Worm (Caenorhabditis elegans) whole organism, midembryonic: ENCODE results near the gene T28C6.5.

Experiments
- T22C8.4 ChIP-seq: fragments of 200-800 bp; sonication (Bioruptor generic); IDR thresholded peaks from 2 replicates; pipeline ENCODE4 v1.3.6; 2022; ENCODE audit warnings: missing genetic modification characterization, missing compliant biosample characterization
- cog-1 ChIP-seq: sonication (generic microtip); optimal IDR thresholded peaks from 2 replicates; lab custom pipeline; 2016; ENCODE audit warnings: missing genetic modification characterization, missing compliant biosample characterization
- flt-1 ChIP-seq: fragments of 200-800 bp; sonication (Bioruptor generic); IDR thresholded peaks from 2 replicates; pipeline ENCODE4 v1.3.6; 2022; ENCODE audit warnings: missing genetic modification characterization, missing compliant biosample characterization
- klf-2 ChIP-seq: fragments of 200-800 bp; sonication (Bioruptor generic); conservative IDR thresholded peaks from 2 replicates; pipeline ENCODE4 v1.3.6; 2022; ENCODE audit warnings: missing genetic modification reagents, missing genetic modification characterization, missing compliant biosample characterization
- med-1 ChIP-seq: sonication (generic microtip); optimal IDR thresholded peaks from 2 replicates; lab custom pipeline; 2017; ENCODE audit warnings: missing genetic modification characterization, mild to moderate bottlenecking, missing compliant biosample characterization, antibody characterized with exemption, missing genetic modification reagents; ENCODE audit not compliant: insufficient read depth
- ref-1 ChIP-seq: fragments of 200-800 bp; sonication (Bioruptor generic); conservative IDR thresholded peaks from 2 replicates; pipeline ENCODE4 v1.3.6; 2022; ENCODE audit warnings: missing genetic modification reagents, missing genetic modification characterization, missing compliant biosample characterization
- tab-1 ChIP-seq: fragments of 200-800 bp; sonication (Bioruptor generic); IDR thresholded peaks from 2 replicates; pipeline ENCODE4 v1.3.6; 2022; ENCODE audit warnings: missing genetic modification characterization, missing compliant biosample characterization
- ztf-23 ChIP-seq: fragments of 200-800 bp; sonication (Bioruptor generic); IDR thresholded peaks from 2 replicates; pipeline ENCODE4 v1.3.6; 2022; ENCODE audit warnings: missing genetic modification reagents, missing genetic modification characterization, missing compliant biosample characterization
- ztf-29 ChIP-seq: fragments of 200-800 bp; sonication (Bioruptor generic); IDR thresholded peaks from 2 replicates; pipeline ENCODE4 v1.3.6; 2022; ENCODE audit warnings: missing genetic modification reagents, missing genetic modification characterization, missing compliant biosample characterization

Gene T28C6.5

ce11 chrIV:8840161-8840765 is 19.0 kb downstream of the T28C6.5 start, which contains the start of the genes T28C6.11 and T11B7.1:
T28C6.11 (minus strand) TSS chrIV:8840261.
T11B7.1 (plus strand) TSS chrIV:8840715.
- no peak for TF ChIP-seq ztf-29
- TF ChIP-seq tab-1 (GFP tag; lab: Robert Waterston, UW) = no peak
- TF ChIP-seq klf-2 (GFP tag; lab: Robert Waterston, UW) = no peak
- TF ChIP-seq med-1 (GFP tag; lab: Kevin White, UChicago) = no peak
- TF ChIP-seq T22C8.4 (GFP tag; lab: Robert Waterston, UW) = no peak
- no peak for TF ChIP-seq ztf-23 (GFP tag; lab: Robert Waterston, UW)
- no peak for TF ChIP-seq cog-1
- TF ChIP-seq flt-1 (GFP tag; lab: Robert Waterston, UW) = no peak
- TF ChIP-seq ref-1 (GFP tag; lab: Robert Waterston, UW) = no peak

ce11 chrIV:8844457-8844856 is 23.2 kb downstream of the T28C6.5 start, which contains the start of gene T11B7.2:
T11B7.2 (minus strand) TSS chrIV:8844557.
- TF ChIP-seq flt-1 (GFP tag; lab: Robert Waterston, UW) (no peak), med-1 (GFP tag; lab: Kevin White, UChicago) (no peak), cog-1 (no peak), ztf-29 (no peak), ztf-23 (GFP tag; lab: Robert Waterston, UW) (no peak), tab-1 (GFP tag; lab: Robert Waterston, UW) (no peak), klf-2 (GFP tag; lab: Robert Waterston, UW) (no peak), T22C8.4 (GFP tag; lab: Robert Waterston, UW) (no peak), ref-1 (GFP tag; lab: Robert Waterston, UW) (no peak)

ce11 chrIV:8845922-8846321 is 24.7 kb downstream of the T28C6.5 start:
- TF ChIP-seq med-1 (GFP tag; lab: Kevin White, UChicago) = no peak

- no peak for TF ChIP-seq flt-1 (GFP tag; lab: Robert Waterston, UW)
- no peak for TF ChIP-seq cog-1
- no peak for TF ChIP-seq T22C8.4 (GFP tag; lab: Robert Waterston, UW)
- TF ChIP-seq klf-2 (GFP tag; lab: Robert Waterston, UW) = no peak
- TF ChIP-seq ztf-29 = no peak
- TF ChIP-seq med-1 (GFP tag; lab: Kevin White, UChicago) = no peak
- TF ChIP-seq ref-1 (GFP tag; lab: Robert Waterston, UW) = no peak
Observed at ce11 chrIV:8847918-8848317, 26.7 kb downstream of the T28C6.5 start, which contains the start of gene col-118. col-118 (plus strand) TSS chrIV:8848218.

ce11 chrIV:8848983-8849382 is 27.7 kb downstream of the T28C6.5 start:
- TF ChIP-seq med-1 (GFP tag; lab: Kevin White, UChicago) (no peak), T22C8.4 (GFP tag; lab: Robert Waterston, UW) (no peak), ztf-23 (GFP tag; lab: Robert Waterston, UW) (no peak), flt-1 (GFP tag; lab: Robert Waterston, UW) (no peak), ref-1 (GFP tag; lab: Robert Waterston, UW) (no peak), cog-1 (no peak), tab-1 (GFP tag; lab: Robert Waterston, UW) (no peak), klf-2 (GFP tag; lab: Robert Waterston, UW) (no peak), ztf-29 (no peak)

- TF ChIP-seq ref-1 (GFP tag; lab: Robert Waterston, UW) = no peak
- TF ChIP-seq ztf-29 = no peak
- TF ChIP-seq T22C8.4 (GFP tag; lab: Robert Waterston, UW) = no peak
- no peak for TF ChIP-seq ztf-23 (GFP tag; lab: Robert Waterston, UW)
- TF ChIP-seq cog-1 = no peak
- no peak for TF ChIP-seq tab-1 (GFP tag; lab: Robert Waterston, UW)
- TF ChIP-seq klf-2 (GFP tag; lab: Robert Waterston, UW) = no peak
- no peak for TF ChIP-seq flt-1 (GFP tag; lab: Robert Waterston, UW)
- TF ChIP-seq med-1 (GFP tag; lab: Kevin White, UChicago) = no peak
Observed at ce11 chrIV:8850807-8851206, 29.6 kb downstream of the T28C6.5 start.

ce11 chrIV:8852194-8852593 is 30.9 kb downstream of the T28C6.5 start, which contains the start of gene alp-1:
alp-1 (plus strand) TSS chrIV:8852494.
- TF ChIP-seq med-1 (GFP tag; lab: Kevin White, UChicago) = no peak
- no peak for TF ChIP-seq ztf-29
- no peak for TF ChIP-seq ztf-23 (GFP tag; lab: Robert Waterston, UW)
- TF ChIP-seq flt-1 (GFP tag; lab: Robert Waterston, UW) = no peak
- no peak for TF ChIP-seq cog-1

ce11 chrIV:8853301-8853700 is 32.1 kb downstream of the T28C6.5 start:
- no peak for TF ChIP-seq flt-1 (GFP tag; lab: Robert Waterston, UW)

ce11 chrIV:8855963-8856362 is 34.7 kb downstream of the T28C6.5 start, which contains the start of gene T11B7.5:
T11B7.5 (minus strand) TSS chrIV:8856063.
- no peak for TF ChIP-seq ztf-29
- no peak for TF ChIP-seq ref-1 (GFP tag; lab: Robert Waterston, UW)
- TF ChIP-seq klf-2 (GFP tag; lab: Robert Waterston, UW) = no peak
- no peak for TF ChIP-seq flt-1 (GFP tag; lab: Robert Waterston, UW)
- TF ChIP-seq ztf-23 (GFP tag; lab: Robert Waterston, UW) = no peak
- TF ChIP-seq cog-1 = no peak
- no peak for TF ChIP-seq T22C8.4 (GFP tag; lab: Robert Waterston, UW)
- no peak for TF ChIP-seq med-1 (GFP tag; lab: Kevin White, UChicago)
- no peak for TF ChIP-seq tab-1 (GFP tag; lab: Robert Waterston, UW)

- TF ChIP-seq cog-1 = no peak
- no peak for TF ChIP-seq flt-1 (GFP tag; lab: Robert Waterston, UW)
- no peak for TF ChIP-seq T22C8.4 (GFP tag; lab: Robert Waterston, UW)
- TF ChIP-seq ztf-23 (GFP tag; lab: Robert Waterston, UW) = no peak
- TF ChIP-seq klf-2 (GFP tag; lab: Robert Waterston, UW) = no peak
- no peak for TF ChIP-seq ztf-29
- TF ChIP-seq med-1 (GFP tag; lab: Kevin White, UChicago) = no peak
- TF ChIP-seq ref-1 (GFP tag; lab: Robert Waterston, UW) = no peak
- no peak for TF ChIP-seq tab-1 (GFP tag; lab: Robert Waterston, UW)
Observed at ce11 chrIV:8864672-8865071, 43.4 kb downstream of the T28C6.5 start.
